Fruit fly (Drosophila melanogaster): ENCODE results near the gene Lgr4.

The Lgr4 gene

DNA sequence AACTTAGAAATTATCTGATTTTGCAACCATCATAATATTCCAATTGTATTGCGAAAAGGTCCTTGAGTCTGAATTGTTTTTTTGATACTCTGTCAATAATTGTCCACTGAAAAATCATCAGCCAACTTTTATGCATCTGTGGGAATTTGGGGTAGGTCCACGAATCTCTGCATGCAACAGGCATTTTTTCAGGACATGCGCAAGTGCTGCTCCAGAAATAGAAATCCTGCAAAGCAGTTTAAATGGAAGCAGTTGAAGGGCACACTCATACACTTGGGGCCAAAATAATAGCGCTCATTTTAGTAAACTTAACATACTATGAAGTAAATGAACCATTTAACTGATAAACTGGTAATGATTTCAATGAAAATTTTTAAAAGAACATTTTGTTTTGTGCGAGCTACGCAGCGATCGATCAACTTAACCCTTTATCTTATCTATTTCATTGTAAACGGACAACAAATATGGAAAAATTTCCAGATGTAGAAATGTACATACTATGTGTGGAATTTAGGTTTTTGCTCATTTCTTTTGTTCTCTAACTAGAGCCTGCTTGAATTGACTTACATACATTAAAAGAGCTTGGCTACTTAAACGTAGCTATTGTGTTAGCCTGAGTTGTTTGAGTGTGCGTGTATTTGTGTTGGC lies 58.7 kb downstream of the Lgr4 start (continued):
- TF ChIP-seq CG8924 (tag; optimal IDR thresholded peaks at IDR 0.05) (peak; percentile 84), lilli (GFP tag; optimal IDR thresholded peaks at IDR 0.05) (peak; percentile 70), Kr (GFP tag; optimal IDR thresholded peaks at IDR 0.05) (no peak), run (tag; optimal IDR thresholded peaks at IDR 0.05) (peak; percentile 19), ttk (GFP tag; IDR thresholded peaks at IDR 0.05) (no peak), ATbp (GFP tag; optimal IDR thresholded peaks at IDR 0.05) (peak; percentile 54), ken (GFP tag; IDR thresholded peaks at IDR 0.05) (peak; percentile 66; the same call in 1 of the 3 replicates), disco-r (GFP tag; optimal IDR thresholded peaks at IDR 0.05) (peak; percentile 29), CG7987 (GFP tag; optimal IDR thresholded peaks at IDR 0.05) (no peak), Side (GFP tag; optimal IDR thresholded peaks at IDR 0.05) (peak; percentile 40), Awh (GFP tag; IDR thresholded peaks at IDR 0.05) (no peak), bbx (GFP tag; IDR thresholded peaks at IDR 0.05; ENCODE audit: partially characterized antibody) (no peak), usp (GFP tag; optimal IDR thresholded peaks at IDR 0.05) (no peak), CG17328 (GFP tag; IDR thresholded peaks at IDR 0.05) (peak; percentile 33; the same call in 1 of the 2 replicates), gcm2 (GFP tag; optimal IDR thresholded peaks at IDR 0.05) (peak; percentile 50), HHEX (GFP tag; optimal IDR thresholded peaks at IDR 0.05) (peak; percentile 70), CG3407 (GFP tag; optimal IDR thresholded peaks at IDR 0.05) (peak; percentile 35), CG4328 (GFP tag; optimal IDR thresholded peaks at IDR 0.05) (peak; percentile 72), Tbp (GFP tag; optimal IDR thresholded peaks at IDR 0.05) (no peak), CG1529 (GFP tag; optimal IDR thresholded peaks at IDR 0.05) (peak; percentile 73), CG12236 (GFP tag; optimal IDR thresholded peaks at IDR 0.05) (peak; percentile 28), CG2129 (GFP tag; IDR thresholded peaks at IDR 0.05; ENCODE audit: partially characterized antibody) (no peak), CG3847 (GFP tag; IDR thresholded peaks at IDR 0.05) (peak; percentile 32; the same call in 1 of the 2 replicates), CG14710 (tag; optimal IDR thresholded peaks at IDR 0.05) (peak; percentile 76), CG11695 (GFP tag; IDR thresholded peaks at IDR 0.05) (peak; percentile 45; the same call in 1 of the 3 replicates), fd3F (GFP tag; optimal IDR thresholded peaks at IDR 0.05) (peak; percentile 51), Six4 (GFP tag; optimal IDR thresholded peaks at IDR 0.05) (peak; percentile 61), CG4617 (GFP tag; optimal IDR thresholded peaks at IDR 0.05; ENCODE audit: borderline replicate concordance) (peak; percentile 20), Ravus (GFP tag; IDR thresholded peaks at IDR 0.05) (no peak), pan (optimal IDR thresholded peaks at IDR 0.05) (no peak), pan (GFP tag; optimal IDR thresholded peaks at IDR 0.05 in 1 of 2, IDR thresholded peaks at IDR 0.05 in 1 of 2) (no peak), CG10543 (GFP tag; optimal IDR thresholded peaks at IDR 0.05) (peak; percentile 64), Trl (optimal IDR thresholded peaks at IDR 0.05) (no peak), Trl (GFP tag; optimal IDR thresholded peaks at IDR 0.05) (peak; percentile 23), wek (GFP tag; optimal IDR thresholded peaks at IDR 0.05) (no peak), Dll (GFP tag; IDR thresholded peaks at IDR 0.05; ENCODE audit: partially characterized antibody) (no peak), CG10267 (tag; optimal IDR thresholded peaks at IDR 0.05) (peak; percentile 62), Hr78 (GFP tag; optimal IDR thresholded peaks at IDR 0.05) (peak in 1 of 2 experiments; percentile 31), pzg (GFP tag; optimal IDR thresholded peaks at IDR 0.05) (no peak), CG34422 (GFP tag; IDR thresholded peaks at IDR 0.05) (no peak), CG6175 (GFP tag; IDR thresholded peaks at IDR 0.05) (no peak), BtbVII (GFP tag; optimal IDR thresholded peaks at IDR 0.05) (peak; percentile 58), Vsx1 (GFP tag; optimal IDR thresholded peaks at IDR 0.05) (peak; percentile 33), CG18764 (GFP tag; optimal IDR thresholded peaks at IDR 0.05) (peak; percentile 33), CG14050 (GFP tag; IDR thresholded peaks at IDR 0.05) (peak; percentile 28; the same call in 1 of the 3 replicates), Antp (GFP tag; optimal IDR thresholded peaks at IDR 0.05) (peak; percentile 63), Doc3 (GFP tag; IDR thresholded peaks at IDR 0.05; ENCODE audit: partially characterized antibody) (no peak), CG10959 (GFP tag; IDR thresholded peaks at IDR 0.05) (no peak), h (optimal IDR thresholded peaks at IDR 0.05) (no peak), jigr1 (GFP tag; IDR thresholded peaks at IDR 0.05) (no peak), CG10462 (GFP tag; optimal IDR thresholded peaks at IDR 0.05) (peak; percentile 22)

Measured in whole organism, embryonic.